Worm (Caenorhabditis elegans): ENCODE data around the gene F07C3.9.

The F07C3.9 gene

DNA sequence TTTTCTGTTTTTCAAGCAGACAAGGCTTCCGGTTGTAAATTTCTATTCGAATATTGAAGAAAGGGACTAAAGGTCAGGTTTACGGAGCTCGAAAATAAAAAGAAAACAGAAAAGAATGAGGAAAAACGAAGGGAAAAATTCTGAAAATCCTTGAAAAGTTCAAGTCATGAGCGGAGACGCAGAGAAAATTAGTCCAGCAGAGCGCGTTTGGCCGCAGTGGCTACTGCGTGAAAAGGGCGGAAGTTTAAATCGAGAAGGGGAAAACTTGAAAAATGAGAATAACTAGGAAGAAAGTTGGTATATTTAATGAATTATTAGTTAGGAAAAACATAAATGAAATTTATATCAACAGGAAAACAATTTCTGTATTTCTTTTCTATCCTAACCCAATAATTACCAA lies 34.0 kb downstream of the F07C3.9 start (continued):
- no peak for TF ChIP-seq lir-3 (tag; optimal IDR thresholded peaks at IDR 0.05; ENCODE audit: poor library complexity)
- peak; percentile 27 for TF ChIP-seq fos-1 (tag; optimal IDR thresholded peaks at IDR 0.05)
- no peak for TF ChIP-seq hlh-4 (tag; optimal IDR thresholded peaks at IDR 0.05)
- peak; percentile 46; the same call in 1 of the 2 replicates for TF ChIP-seq isw-1 (GFP tag; IDR thresholded peaks at IDR 0.05)
- no peak for TF ChIP-seq ceh-63 (GFP tag; optimal IDR thresholded peaks at IDR 0.05)
- no peak for TF ChIP-seq ceh-88 (GFP tag; IDR thresholded peaks at IDR 0.05)
- TF ChIP-seq snu-23 (GFP tag; optimal IDR thresholded peaks at IDR 0.05), result peak; percentile 50
- peak; percentile 17 for TF ChIP-seq xbp-1 (tag; optimal IDR thresholded peaks at IDR 0.05)

DNA sequence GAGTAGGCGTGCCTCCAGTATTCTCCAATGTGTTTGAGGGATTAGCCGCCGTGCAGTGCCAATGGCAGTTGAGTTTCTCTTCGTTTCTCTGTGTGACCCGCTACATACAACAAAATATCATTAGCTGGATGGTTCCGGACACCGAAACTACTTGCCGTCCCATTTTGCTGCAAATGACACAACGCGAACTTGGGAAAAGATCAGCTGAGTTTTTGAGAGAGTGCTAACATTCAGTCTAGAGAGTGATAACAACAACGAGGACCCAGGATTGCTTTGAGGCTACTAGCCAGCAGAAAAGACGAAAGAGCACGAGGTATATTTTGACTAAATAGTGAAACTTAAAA lies 35.1 kb downstream of the F07C3.9 start:
- no peak for TF ChIP-seq swsn-7 (tag; optimal IDR thresholded peaks at IDR 0.05)
- TF ChIP-seq sptf-1 (tag; optimal IDR thresholded peaks at IDR 0.05), result no peak
- TF ChIP-seq ceh-8 (GFP tag; optimal IDR thresholded peaks at IDR 0.05), result no peak
- TF ChIP-seq dpl-1 (GFP tag; optimal IDR thresholded peaks at IDR 0.05), result no peak
- no peak for TF ChIP-seq efl-1 (optimal IDR thresholded peaks at IDR 0.05)
- TF ChIP-seq efl-1 (GFP tag; optimal IDR thresholded peaks at IDR 0.05 in 1 of 2), result peak in 1 of 2 experiments; percentile 90
- TF ChIP-seq mab-9 (GFP tag; IDR thresholded peaks at IDR 0.05), result no peak
- TF ChIP-seq pax-3 (tag; optimal IDR thresholded peaks at IDR 0.05), result no peak

DNA sequence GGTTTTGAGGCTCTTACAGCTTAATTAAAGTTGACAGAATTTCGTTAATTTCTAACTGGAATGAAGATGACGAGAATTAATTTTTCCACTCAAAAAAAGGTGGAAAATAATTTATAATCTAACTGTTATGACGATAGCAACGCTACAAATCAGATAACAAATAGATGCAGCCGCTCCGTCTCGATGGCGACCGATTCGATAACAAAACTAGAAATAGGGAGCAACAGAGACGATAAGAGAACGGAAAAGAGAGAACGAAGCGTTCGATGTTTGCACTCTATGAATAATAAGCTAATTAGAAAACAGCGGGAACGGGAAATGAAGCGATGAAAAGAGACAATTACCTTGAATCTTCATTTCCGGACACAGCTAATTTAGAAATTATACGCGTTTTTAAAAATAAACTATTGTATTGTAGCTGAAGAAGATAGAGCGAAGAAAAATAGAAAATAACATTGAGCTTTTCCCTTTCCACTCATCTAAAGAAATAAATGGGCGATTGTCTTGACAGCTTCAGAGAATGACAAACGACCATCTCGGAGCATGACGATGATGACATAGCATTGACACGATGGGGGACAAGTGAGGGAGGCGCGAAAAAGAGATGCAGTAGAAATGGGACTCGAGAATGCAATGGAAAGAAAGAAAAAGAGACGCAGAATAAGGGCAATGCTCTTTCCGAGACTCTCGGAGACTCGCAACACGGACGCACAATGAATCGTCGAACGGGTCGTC lies 35.6 kb downstream of the F07C3.9 start:
- peak; percentile 2 for TF ChIP-seq elt-2 (tag; optimal IDR thresholded peaks at IDR 0.05)
- peak; percentile 86 for TF ChIP-seq lin-14 (GFP tag; optimal IDR thresholded peaks at IDR 0.05)
- TF ChIP-seq mab-9 (GFP tag; IDR thresholded peaks at IDR 0.05), result peak; percentile 45; the same call in 1 of the 2 replicates
- TF ChIP-seq lsy-2 (tag; optimal IDR thresholded peaks at IDR 0.05), result peak in 1 of 2 experiments; percentile 6
- no peak for TF ChIP-seq irx-1 (tag; optimal IDR thresholded peaks at IDR 0.05)
- peak in 1 of 3 experiments; percentile 27 for TF ChIP-seq dpl-1 (GFP tag; optimal IDR thresholded peaks at IDR 0.05)
- no peak for TF ChIP-seq ceh-8 (GFP tag; optimal IDR thresholded peaks at IDR 0.05)
- TF ChIP-seq C16A3.4 (tag; optimal IDR thresholded peaks at IDR 0.05), result no peak
- TF ChIP-seq unc-62 (GFP tag; optimal IDR thresholded peaks at IDR 0.05), result no peak
- no peak for TF ChIP-seq nhr-19 (GFP tag; conservative IDR thresholded peaks at IDR 0.05)
- peak in 1 of 2 experiments; percentile 17 for TF ChIP-seq lin-35 (GFP tag; optimal IDR thresholded peaks at IDR 0.05)
- no peak for TF ChIP-seq F16B12.6 (tag; optimal IDR thresholded peaks at IDR 0.05)
- peak; percentile 22 for TF ChIP-seq skn-1 (tag; optimal IDR thresholded peaks at IDR 0.05)
- no peak for TF ChIP-seq mef-2 (tag; optimal IDR thresholded peaks at IDR 0.05)
- TF ChIP-seq fkh-8 (tag; optimal IDR thresholded peaks at IDR 0.05), result peak; percentile 23
- TF ChIP-seq nhr-71 (tag; optimal IDR thresholded peaks at IDR 0.05), result peak; percentile 29
- TF ChIP-seq lir-3 (tag; optimal IDR thresholded peaks at IDR 0.05; ENCODE audit: poor library complexity), result no peak
- TF ChIP-seq snpc-4 (tag; optimal IDR thresholded peaks at IDR 0.05), result no peak
- TF ChIP-seq rnt-1 (tag; optimal IDR thresholded peaks at IDR 0.05), result no peak
- no peak for TF ChIP-seq nhr-20 (tag; optimal IDR thresholded peaks at IDR 0.05)
- TF ChIP-seq unc-86 (tag; optimal IDR thresholded peaks at IDR 0.05), result peak; percentile 23
- no peak for TF ChIP-seq nhr-11 (tag; optimal IDR thresholded peaks at IDR 0.05)
- no peak for TF ChIP-seq Y116A8C.19 (tag; optimal IDR thresholded peaks at IDR 0.05; ENCODE audit: borderline replicate concordance)
- no peak for TF ChIP-seq fos-1 (tag; optimal IDR thresholded peaks at IDR 0.05)
- no peak for TF ChIP-seq unc-130 (tag; optimal IDR thresholded peaks at IDR 0.05)
- TF ChIP-seq ceh-82 (tag; optimal IDR thresholded peaks at IDR 0.05), result peak in 1 of 3 experiments; percentile 42
- TF ChIP-seq pag-3 (tag; optimal IDR thresholded peaks at IDR 0.05; ENCODE audit: borderline replicate concordance, insufficient read depth), result no peak
- no peak for TF ChIP-seq vab-15 (tag; optimal IDR thresholded peaks at IDR 0.05)
- peak; percentile 14 for TF ChIP-seq nhr-47 (tag; optimal IDR thresholded peaks at IDR 0.05)
- no peak for TF ChIP-seq lin-39 (tag; optimal IDR thresholded peaks at IDR 0.05)
- TF ChIP-seq fkh-10 (GFP tag; optimal IDR thresholded peaks at IDR 0.05), result peak; percentile 35
- TF ChIP-seq ces-1 (GFP tag; optimal IDR thresholded peaks at IDR 0.05), result no peak
- peak; percentile 8 for TF ChIP-seq snu-23 (GFP tag; optimal IDR thresholded peaks at IDR 0.05)
- TF ChIP-seq swsn-7 (tag; optimal IDR thresholded peaks at IDR 0.05), result peak; percentile 8
- no peak for TF ChIP-seq C04F5.9 (tag; optimal IDR thresholded peaks at IDR 0.05)
